Worm (Caenorhabditis elegans): ENCODE results near the gene tin-9.2.

ce11 chrIV:13089671-13090242 is 9.0 kb upstream of the tin-9.2 start:
- TF ChIP-seq nhr-237 (tag; optimal IDR thresholded peaks at IDR 0.05) (no peak), pha-4 (tag; optimal IDR thresholded peaks at IDR 0.05) (no peak), elt-3 (tag; optimal IDR thresholded peaks at IDR 0.05) (no peak), ces-1 (GFP tag; optimal IDR thresholded peaks at IDR 0.05) (no peak), unc-62 (GFP tag; optimal IDR thresholded peaks at IDR 0.05) (no peak), blmp-1 (tag; optimal IDR thresholded peaks at IDR 0.05) (no peak)
